Worm (Caenorhabditis elegans) whole organism, midembryonic: ENCODE data around the gene fubl-3.

Source experiments
- T22C8.4 ChIP-seq: fragments of 200-800 bp; sonication (Bioruptor generic); IDR thresholded peaks from 2 replicates; pipeline ENCODE4 v1.3.6; 2022; ENCODE audit warnings: missing genetic modification characterization, missing compliant biosample characterization
- med-1 ChIP-seq: sonication (generic microtip); optimal IDR thresholded peaks from 2 replicates; lab custom pipeline; 2017; ENCODE audit warnings: missing genetic modification characterization, mild to moderate bottlenecking, missing compliant biosample characterization, antibody characterized with exemption, missing genetic modification reagents; ENCODE audit not compliant: insufficient read depth

- TF ChIP-seq med-1 = no peak
- TF ChIP-seq T22C8.4 (GFP tag; lab: Robert Waterston, UW) = no peak
Measured at ce11 chrX:17434234-17434633, at the start of gene fubl-3.
